Fruit fly (Drosophila melanogaster) whole organism, prepupa: ENCODE results near the gene CG12692.

Source experiments
- Blimp-1 ChIP-seq: fragments of 200-800 bp; sonication (Bioruptor generic); optimal IDR thresholded peaks from 3 replicates; lab custom pipeline; 2017; ENCODE audit warnings: missing biosample characterization, missing genetic modification characterization, mild to moderate bottlenecking, moderate library complexity, missing genetic modification reagents
- CG10631 ChIP-seq: fragments of 200-800 bp; sonication (Bioruptor generic); optimal IDR thresholded peaks from 2 replicates; lab custom pipeline; 2016; ENCODE audit warnings: missing biosample characterization, missing genetic modification characterization
- CG10669 ChIP-seq: fragments of 200-800 bp; sonication (Bioruptor generic); optimal IDR thresholded peaks from 3 replicates; lab custom pipeline; 2018; ENCODE audit warnings: missing biosample characterization, mild to moderate bottlenecking, missing genetic modification characterization, moderate library complexity
- CG11294 ChIP-seq: fragments of 200-800 bp; sonication (Bioruptor generic); IDR thresholded peaks from 2 replicates; pipeline ENCODE4 v1.3.6; 2022; ENCODE audit warnings: missing biosample characterization, missing genetic modification characterization
- CG11762 ChIP-seq: fragments of 200-800 bp; sonication (Bioruptor generic); optimal IDR thresholded peaks from 3 replicates; lab custom pipeline; 2016; ENCODE audit warnings: missing biosample characterization, missing genetic modification characterization; ENCODE audit not compliant: insufficient read depth
- CG11902 ChIP-seq: fragments of 200-800 bp; sonication (Bioruptor generic); optimal IDR thresholded peaks from 3 replicates; lab custom pipeline; 2016; ENCODE audit warnings: missing biosample characterization, missing genetic modification characterization
- CG16779 ChIP-seq: fragments of 200-800 bp; sonication (Bioruptor generic); optimal IDR thresholded peaks from 3 replicates; lab custom pipeline; 2017; ENCODE audit warnings: missing biosample characterization, mild to moderate bottlenecking, missing genetic modification characterization
- CG3032 ChIP-seq: fragments of 200-800 bp; optimal IDR thresholded peaks from 2 replicates; lab custom pipeline; 2019; ENCODE audit warnings: missing biosample characterization, mild to moderate bottlenecking, missing genetic modification characterization, moderate library complexity
- CG34406 ChIP-seq: fragments of 200-800 bp; sonication (Bioruptor generic); optimal IDR thresholded peaks from 3 replicates; lab custom pipeline; 2016; ENCODE audit warnings: missing biosample characterization, missing genetic modification characterization
- CG3919 ChIP-seq: fragments of 200-800 bp; sonication (Bioruptor generic); optimal IDR thresholded peaks from 3 replicates; lab custom pipeline; 2016; ENCODE audit warnings: missing biosample characterization, missing genetic modification characterization
- CG4318 ChIP-seq: fragments of 200-800 bp; sonication (Bioruptor generic); optimal IDR thresholded peaks from 3 replicates; lab custom pipeline; 2017; ENCODE audit warnings: missing biosample characterization, mild to moderate bottlenecking, missing genetic modification characterization
- CG6163 ChIP-seq: fragments of 200-800 bp; sonication (Bioruptor generic); IDR thresholded peaks from 3 replicates; pipeline ENCODE4 v1.3.6; 2022; ENCODE audit warnings: missing biosample characterization, missing genetic modification characterization
- CG6792 ChIP-seq: fragments of 200-800 bp; sonication (Bioruptor generic); optimal IDR thresholded peaks from 3 replicates; lab custom pipeline; 2016; ENCODE audit warnings: missing biosample characterization, missing genetic modification characterization
- CG6808 ChIP-seq: fragments of 200-800 bp; sonication (Bioruptor generic); optimal IDR thresholded peaks from 3 replicates; lab custom pipeline; 2017; ENCODE audit warnings: missing biosample characterization, missing genetic modification characterization, mild to moderate bottlenecking, moderate library complexity, missing genetic modification reagents
- CG6854 ChIP-seq: fragments of 200-800 bp; sonication (Bioruptor generic); optimal IDR thresholded peaks from 2 replicates; lab custom pipeline; 2017; ENCODE audit warnings: missing biosample characterization, mild to moderate bottlenecking, missing genetic modification characterization
- CG7368 ChIP-seq: fragments of 200-800 bp; sonication (Bioruptor generic); optimal IDR thresholded peaks from 3 replicates; lab custom pipeline; 2016; ENCODE audit warnings: missing biosample characterization, missing genetic modification characterization
- CG8119 ChIP-seq: fragments of 200-800 bp; sonication (Bioruptor generic); IDR thresholded peaks from 3 replicates; pipeline ENCODE4 v1.3.6; 2022; ENCODE audit warnings: missing biosample characterization, missing genetic modification characterization
- CG9139 ChIP-seq: fragments of 200-800 bp; sonication (Bioruptor generic); optimal IDR thresholded peaks from 3 replicates; lab custom pipeline; 2017; ENCODE audit warnings: missing biosample characterization, mild to moderate bottlenecking, missing genetic modification characterization
- Eip75B ChIP-seq: fragments of 200-800 bp; sonication (Bioruptor generic); optimal IDR thresholded peaks from 3 replicates; lab custom pipeline; 2016; ENCODE audit warnings: missing biosample characterization, missing genetic modification characterization
- Eip78C ChIP-seq: fragments of 200-800 bp; sonication (Bioruptor generic); peaks from one replicate; lab custom pipeline; 2016; ENCODE audit warnings: missing biosample characterization, missing genetic modification characterization
- Eip93F ChIP-seq: fragments of 200-800 bp; sonication (Bioruptor generic); optimal IDR thresholded peaks from 2 replicates; lab custom pipeline; 2016; ENCODE audit warnings: missing biosample characterization, mild to moderate bottlenecking, missing genetic modification characterization
- Ets21C ChIP-seq: fragments of 200-800 bp; sonication (Bioruptor generic); optimal IDR thresholded peaks from 3 replicates; lab custom pipeline; 2016; ENCODE audit warnings: missing biosample characterization, missing genetic modification characterization
- Ets96B ChIP-seq: fragments of 200-800 bp; optimal IDR thresholded peaks from 2 replicates; lab custom pipeline; 2019; ENCODE audit warnings: missing biosample characterization, mild to moderate bottlenecking, missing genetic modification characterization, moderate library complexity
- Gug ChIP-seq: fragments of 200-800 bp; sonication (Bioruptor generic); IDR thresholded peaks from 2 replicates; pipeline ENCODE4 v1.3.6; 2022; ENCODE audit warnings: missing biosample characterization, missing genetic modification characterization
- Hr38 ChIP-seq: sonication (Bioruptor generic); optimal IDR thresholded peaks from 2 replicates; lab custom pipeline; 2016; ENCODE audit warnings: missing biosample characterization, missing genetic modification characterization
- Hr39 ChIP-seq: fragments of 200-800 bp; sonication (Bioruptor generic); optimal IDR thresholded peaks from 2 replicates; lab custom pipeline; 2016; ENCODE audit warnings: missing biosample characterization, missing genetic modification characterization
- Hr4 ChIP-seq: fragments of 200-800 bp; sonication (Bioruptor generic); optimal IDR thresholded peaks from 3 replicates; lab custom pipeline; 2016; ENCODE audit warnings: missing biosample characterization, missing genetic modification characterization
- Lpt ChIP-seq: fragments of 200-800 bp; sonication (Bioruptor generic); optimal IDR thresholded peaks from 3 replicates; lab custom pipeline; 2016; ENCODE audit warnings: missing biosample characterization, missing genetic modification characterization
- Met ChIP-seq: fragments of 200-800 bp; sonication (Bioruptor generic); optimal IDR thresholded peaks from 3 replicates; lab custom pipeline; 2016; ENCODE audit warnings: missing biosample characterization, missing genetic modification characterization
- OdsH ChIP-seq: fragments of 200-800 bp; sonication (Bioruptor generic); optimal IDR thresholded peaks from 3 replicates; lab custom pipeline; 2016; ENCODE audit warnings: missing biosample characterization, missing genetic modification characterization
- Smox ChIP-seq: fragments of 200-800 bp; sonication (Bioruptor generic); optimal IDR thresholded peaks from 3 replicates; lab custom pipeline; 2016; ENCODE audit warnings: missing biosample characterization, missing genetic modification characterization
- Sox102F ChIP-seq: fragments of 200-800 bp; sonication (Bioruptor generic); optimal IDR thresholded peaks from 2 replicates; lab custom pipeline; 2016; ENCODE audit warnings: missing biosample characterization, mild to moderate bottlenecking, missing genetic modification characterization
- Sox14 ChIP-seq: fragments of 200-800 bp; sonication (Bioruptor generic); optimal IDR thresholded peaks from 3 replicates; lab custom pipeline; 2016; ENCODE audit warnings: missing biosample characterization, missing genetic modification characterization
- Sox15 ChIP-seq: fragments of 200-800 bp; sonication (Bioruptor generic); optimal IDR thresholded peaks from 3 replicates; lab custom pipeline; 2016; ENCODE audit warnings: missing biosample characterization, missing genetic modification characterization
- achi ChIP-seq: fragments of 200-800 bp; sonication (Bioruptor generic); optimal IDR thresholded peaks from 3 replicates; lab custom pipeline; 2016; ENCODE audit warnings: missing biosample characterization, missing genetic modification characterization
- acj6 ChIP-seq: fragments of 200-800 bp; sonication (Bioruptor generic); optimal IDR thresholded peaks from 3 replicates; lab custom pipeline; 2016; ENCODE audit warnings: missing biosample characterization, missing genetic modification characterization
- cyc ChIP-seq: fragments of 200-800 bp; sonication (Bioruptor generic); optimal IDR thresholded peaks from 3 replicates; lab custom pipeline; 2016; ENCODE audit warnings: missing biosample characterization, missing genetic modification characterization
- dac ChIP-seq: fragments of 200-800 bp; sonication (Bioruptor generic); optimal IDR thresholded peaks from 2 replicates; lab custom pipeline; 2017; ENCODE audit warnings: missing biosample characterization, mild to moderate bottlenecking, missing genetic modification characterization
- dsx ChIP-seq: fragments of 200-800 bp; optimal IDR thresholded peaks from 3 replicates; lab custom pipeline; 2019; ENCODE audit warnings: missing biosample characterization, mild to moderate bottlenecking, missing genetic modification characterization, moderate library complexity; ENCODE audit not compliant: poor library complexity, severe bottlenecking
- eg ChIP-seq: fragments of 200-800 bp; sonication (Bioruptor generic); IDR thresholded peaks from 3 replicates; pipeline ENCODE4 v1.3.6; 2022; ENCODE audit warnings: missing biosample characterization, missing genetic modification characterization
- fd59A ChIP-seq: fragments of 200-800 bp; sonication (Bioruptor generic); optimal IDR thresholded peaks from 2 replicates; lab custom pipeline; 2017; ENCODE audit warnings: missing biosample characterization, mild to moderate bottlenecking, missing genetic modification characterization, missing genetic modification reagents
- fd85E ChIP-seq: fragments of 200-800 bp; sonication (Bioruptor generic); optimal IDR thresholded peaks from 3 replicates; lab custom pipeline; 2016; ENCODE audit warnings: missing biosample characterization, missing genetic modification characterization
- fkh ChIP-seq: fragments of 200-800 bp; sonication (Bioruptor generic); optimal IDR thresholded peaks from 3 replicates; lab custom pipeline; 2017; ENCODE audit warnings: missing biosample characterization, mild to moderate bottlenecking, missing genetic modification characterization, moderate library complexity
- lz ChIP-seq: fragments of 200-800 bp; sonication (Bioruptor generic); optimal IDR thresholded peaks from 3 replicates; lab custom pipeline; 2016; ENCODE audit warnings: missing biosample characterization, missing genetic modification characterization
- net ChIP-seq: fragments of 200-800 bp; sonication (Bioruptor generic); optimal IDR thresholded peaks from 3 replicates; lab custom pipeline; 2016; ENCODE audit warnings: missing biosample characterization, missing genetic modification characterization
- pdm3 ChIP-seq: fragments of 200-800 bp; sonication (Bioruptor generic); optimal IDR thresholded peaks from 3 replicates; lab custom pipeline; 2016; ENCODE audit warnings: missing biosample characterization, missing genetic modification characterization
- salr ChIP-seq, 2 experiments: fragments of 200-800 bp; sonication (Bioruptor generic); optimal IDR thresholded peaks; 3 replicates each; lab custom pipeline; 2016 to 2018; ENCODE audit warnings: missing biosample characterization in 2 of 2, missing genetic modification characterization in 2 of 2, mild to moderate bottlenecking in 1 of 2
- spab ChIP-seq: fragments of 200-800 bp; sonication (Bioruptor generic); optimal IDR thresholded peaks from 2 replicates; lab custom pipeline; 2017; ENCODE audit warnings: missing biosample characterization, mild to moderate bottlenecking, missing genetic modification characterization, missing genetic modification reagents
- ss ChIP-seq, 2 experiments: fragments of 200-800 bp; sonication (Bioruptor generic); optimal IDR thresholded peaks; 2 replicates in 1 of 2; 3 replicates in 1 of 2; lab custom pipeline; 2017 to 2018; ENCODE audit warnings: mild to moderate bottlenecking in 2 of 2, missing biosample characterization in 2 of 2, missing genetic modification characterization in 2 of 2, moderate library complexity in 1 of 2
- svp ChIP-seq: fragments of 200-800 bp; sonication (Bioruptor generic); peaks from one replicate; lab custom pipeline; 2016; ENCODE audit warnings: missing biosample characterization, missing genetic modification characterization
- topi ChIP-seq: fragments of 200-800 bp; sonication (Bioruptor generic); optimal IDR thresholded peaks from 3 replicates; lab custom pipeline; 2016; ENCODE audit warnings: missing biosample characterization, missing genetic modification characterization
- vri ChIP-seq: fragments of 200-800 bp; sonication (Bioruptor generic); optimal IDR thresholded peaks from 3 replicates; lab custom pipeline; 2016; ENCODE audit warnings: missing biosample characterization, mild to moderate bottlenecking, missing genetic modification characterization

CG12692 gene

dm6 chrX:4262661-4263060, 39.5 kb downstream of the CG12692 start:
- TF ChIP-seq Hr39 (GFP tag; lab: Kevin White, UChicago), result peak; percentile 55
- no peak for TF ChIP-seq dac
- TF ChIP-seq CG11902 (GFP tag; lab: Kevin White, UChicago), result peak; percentile 0
- no peak for TF ChIP-seq Eip93F
- TF ChIP-seq salr (GFP tag; optimal IDR thresholded peaks at IDR 0.05; lab: Kevin White, UChicago), result no peak
- peak; percentile 39 for TF ChIP-seq CG7368 (GFP tag; lab: Kevin White, UChicago)
- peak; percentile 8 for TF ChIP-seq CG34406
- peak; percentile 10 for TF ChIP-seq Sox14 (GFP tag; lab: Kevin White, UChicago)
- no peak for TF ChIP-seq Lpt
- peak; percentile 20 for TF ChIP-seq Sox102F (GFP tag; lab: Kevin White, UChicago)
- TF ChIP-seq CG4318 (GFP tag; lab: Kevin White, UChicago), result peak; percentile 46
- TF ChIP-seq OdsH (GFP tag; lab: Kevin White, UChicago), result peak; percentile 34
- TF ChIP-seq fkh (GFP tag; lab: Kevin White, UChicago), result no peak
- TF ChIP-seq net (GFP tag; lab: Kevin White, UChicago), result peak; percentile 17
- TF ChIP-seq Ets21C (GFP tag; lab: Kevin White, UChicago), result no peak
- peak; percentile 60 for TF ChIP-seq CG6163 (GFP tag; lab: Robert Waterston, UW)
- peak; percentile 45 for TF ChIP-seq lz (GFP tag; lab: Kevin White, UChicago)
- TF ChIP-seq Ets96B (tag; lab: Kevin White, UChicago), result peak; percentile 42
- TF ChIP-seq cyc, result peak; percentile 47
- no peak for TF ChIP-seq CG11762 (GFP tag; lab: Kevin White, UChicago)
- TF ChIP-seq Hr4, result peak; percentile 45
- TF ChIP-seq Eip78C (GFP tag; lab: Kevin White, UChicago), result peak; percentile 68
- peak; percentile 43 for TF ChIP-seq CG10669 (GFP tag; lab: Kevin White, UChicago)
- no peak for TF ChIP-seq fd85E
- peak; percentile 27 for TF ChIP-seq acj6 (GFP tag; lab: Kevin White, UChicago)
- TF ChIP-seq Sox15, result peak; percentile 14
- peak; percentile 39 for TF ChIP-seq CG3032
- TF ChIP-seq topi, result peak; percentile 36
- TF ChIP-seq vri (GFP tag; lab: Kevin White, UChicago), result no peak
- peak; percentile 52 for TF ChIP-seq CG3919 (GFP tag; lab: Kevin White, UChicago)
- TF ChIP-seq pdm3, result peak; percentile 38
- peak; percentile 55 for TF ChIP-seq dsx (GFP tag; lab: Kevin White, UChicago)
- TF ChIP-seq Smox (GFP tag; lab: Kevin White, UChicago), result peak; percentile 36
- no peak for TF ChIP-seq fd59A (GFP tag; lab: Kevin White, UChicago)
- TF ChIP-seq CG6792 (GFP tag; lab: Kevin White, UChicago), result peak; percentile 34
- peak; percentile 0 for TF ChIP-seq achi
- TF ChIP-seq eg (GFP tag; lab: Robert Waterston, UW), result peak; percentile 62; the same call in 2 of the 3 replicates
- TF ChIP-seq Blimp-1 (GFP tag; lab: Kevin White, UChicago), result no peak
- TF ChIP-seq CG6808, result peak; percentile 34
- TF ChIP-seq CG16779 (tag; lab: Kevin White, UChicago), result no peak
- TF ChIP-seq CG9139 (GFP tag; lab: Kevin White, UChicago), result no peak
- peak; percentile 12 for TF ChIP-seq spab (GFP tag; lab: Kevin White, UChicago)
- no peak for TF ChIP-seq CG6854 (GFP tag; lab: Kevin White, UChicago)
- TF ChIP-seq CG11294 (GFP tag; lab: Robert Waterston, UW), result no peak
- peak; percentile 31 to 76 for TF ChIP-seq ss (GFP tag; optimal IDR thresholded peaks at IDR 0.05; lab: Kevin White, UChicago)
- TF ChIP-seq Gug (GFP tag; lab: Robert Waterston, UW), result 0 out of 2 replicates have a peak, but pooled peaks have one; percentile 24
- peak; percentile 22 for TF ChIP-seq Eip75B (GFP tag; lab: Kevin White, UChicago)
- no peak for TF ChIP-seq CG8119 (GFP tag; lab: Robert Waterston, UW)
- TF ChIP-seq CG10631 (GFP tag; lab: Kevin White, UChicago), result peak; percentile 30
- peak; percentile 26 for TF ChIP-seq Met (GFP tag; lab: Kevin White, UChicago)
- peak; percentile 66 for TF ChIP-seq svp
- TF ChIP-seq Hr38 (GFP tag; lab: Kevin White, UChicago), result no peak
